Worm (Caenorhabditis elegans): ENCODE measurements around the gene F13H10.8.

The F13H10.8 gene

ce11 chrIV:11053652-11054317 is 33.5 kb downstream of the F13H10.8 start, which contains the start of the genes F36H1.12 and lin-3:
Gene F36H1.12 (minus strand): TSS chrIV:11053702.
Gene lin-3 (plus strand): TSS chrIV:11054308.
- no peak for TF ChIP-seq med-1 (GFP tag; optimal IDR thresholded peaks at IDR 0.05; ENCODE audit: insufficient read depth)
- TF ChIP-seq T22C8.4 (GFP tag; IDR thresholded peaks at IDR 0.05): no peak
- no peak for TF ChIP-seq ztf-23 (GFP tag; IDR thresholded peaks at IDR 0.05)
- TF ChIP-seq tab-1 (GFP tag; IDR thresholded peaks at IDR 0.05): no peak
- no peak for TF ChIP-seq cog-1 (tag; optimal IDR thresholded peaks at IDR 0.05)
- TF ChIP-seq klf-2 (GFP tag; conservative IDR thresholded peaks at IDR 0.05): no peak
- TF ChIP-seq ref-1 (GFP tag; conservative IDR thresholded peaks at IDR 0.05): no peak
- TF ChIP-seq flt-1 (GFP tag; IDR thresholded peaks at IDR 0.05): no peak
- TF ChIP-seq ztf-29 (GFP tag; IDR thresholded peaks at IDR 0.05): no peak

ce11 chrIV:11062984-11063613 is 42.8 kb downstream of the F13H10.8 start:
- TF ChIP-seq klf-2 (GFP tag; conservative IDR thresholded peaks at IDR 0.05) (no peak), ztf-29 (GFP tag; IDR thresholded peaks at IDR 0.05) (no peak), flt-1 (GFP tag; IDR thresholded peaks at IDR 0.05) (no peak), ref-1 (GFP tag; conservative IDR thresholded peaks at IDR 0.05) (no peak), cog-1 (tag; optimal IDR thresholded peaks at IDR 0.05) (no peak), T22C8.4 (GFP tag; IDR thresholded peaks at IDR 0.05) (no peak), tab-1 (GFP tag; IDR thresholded peaks at IDR 0.05) (no peak), med-1 (GFP tag; optimal IDR thresholded peaks at IDR 0.05; ENCODE audit: insufficient read depth) (no peak), ztf-23 (GFP tag; IDR thresholded peaks at IDR 0.05) (no peak)

- TF ChIP-seq T22C8.4 (GFP tag; IDR thresholded peaks at IDR 0.05): no peak
- no peak for TF ChIP-seq klf-2 (GFP tag; conservative IDR thresholded peaks at IDR 0.05)
- TF ChIP-seq flt-1 (GFP tag; IDR thresholded peaks at IDR 0.05): 0 out of 2 replicates have a peak, but pooled peaks have one; percentile 5
These were observed 43.6 kb downstream of the F13H10.8 start, which contains the start of gene ttr-16 for ce11 chrIV:11063962-11064361. Gene ttr-16 (minus strand): TSS chrIV:11064137.

- TF ChIP-seq tab-1 (GFP tag; IDR thresholded peaks at IDR 0.05): no peak
- no peak for TF ChIP-seq ref-1 (GFP tag; conservative IDR thresholded peaks at IDR 0.05)
- TF ChIP-seq flt-1 (GFP tag; IDR thresholded peaks at IDR 0.05): no peak
- no peak for TF ChIP-seq med-1 (GFP tag; optimal IDR thresholded peaks at IDR 0.05; ENCODE audit: insufficient read depth)
- no peak for TF ChIP-seq ztf-29 (GFP tag; IDR thresholded peaks at IDR 0.05)
- TF ChIP-seq klf-2 (GFP tag; conservative IDR thresholded peaks at IDR 0.05): no peak
- no peak for TF ChIP-seq ztf-23 (GFP tag; IDR thresholded peaks at IDR 0.05)
- no peak for TF ChIP-seq T22C8.4 (GFP tag; IDR thresholded peaks at IDR 0.05)
- TF ChIP-seq cog-1 (tag; optimal IDR thresholded peaks at IDR 0.05): no peak
These were observed 46.7 kb downstream of the F13H10.8 start, which contains the start of gene ttr-17 for ce11 chrIV:11067003-11067402. Gene ttr-17 (minus strand): TSS chrIV:11067026.

- TF ChIP-seq ztf-29 (GFP tag; IDR thresholded peaks at IDR 0.05): no peak
- TF ChIP-seq T22C8.4 (GFP tag; IDR thresholded peaks at IDR 0.05): no peak
- no peak for TF ChIP-seq klf-2 (GFP tag; conservative IDR thresholded peaks at IDR 0.05)
- no peak for TF ChIP-seq ref-1 (GFP tag; conservative IDR thresholded peaks at IDR 0.05)
- no peak for TF ChIP-seq cog-1 (tag; optimal IDR thresholded peaks at IDR 0.05)
- TF ChIP-seq med-1 (GFP tag; optimal IDR thresholded peaks at IDR 0.05; ENCODE audit: insufficient read depth): no peak
- TF ChIP-seq tab-1 (GFP tag; IDR thresholded peaks at IDR 0.05): no peak
- no peak for TF ChIP-seq ztf-23 (GFP tag; IDR thresholded peaks at IDR 0.05)
- no peak for TF ChIP-seq flt-1 (GFP tag; IDR thresholded peaks at IDR 0.05)
These were observed 48.0 kb downstream of the F13H10.8 start for ce11 chrIV:11068314-11068713.
